Fruit fly (Drosophila melanogaster) whole organism, embryonic: Measurements from ENCODE around the gene CG42335.

Source experiments
- B-H2 ChIP-seq: fragments of 200-800 bp; sonication (Bioruptor generic); optimal IDR thresholded peaks from 2 replicates; lab custom pipeline; 2018; ENCODE audit warnings: missing biosample characterization, mild to moderate bottlenecking, missing genetic modification characterization
- CG10366 ChIP-seq: fragments of 200-800 bp; sonication (Bioruptor generic); IDR thresholded peaks from 2 replicates; pipeline ENCODE4 v1.3.6; 2022; ENCODE audit warnings: missing biosample characterization, missing genetic modification characterization
- CG11085 ChIP-seq: fragments of 200-800 bp; sonication (Bioruptor generic); IDR thresholded peaks from 2 replicates; pipeline ENCODE4 v1.3.6; 2022; ENCODE audit warnings: missing biosample characterization, missing genetic modification characterization
- CG11398 ChIP-seq: fragments of 200-800 bp; sonication (Bioruptor generic); optimal IDR thresholded peaks from 2 replicates; lab custom pipeline; 2016; ENCODE audit warnings: missing biosample characterization, missing genetic modification characterization
- CG11560 ChIP-seq: fragments of 200-800 bp; sonication (Bioruptor generic); IDR thresholded peaks from 3 replicates; pipeline ENCODE4 v1.3.6; 2022; ENCODE audit warnings: missing biosample characterization, missing genetic modification characterization
- CG14860 ChIP-seq: fragments of 200-800 bp; sonication (Bioruptor generic); IDR thresholded peaks from 3 replicates; pipeline ENCODE4 v1.3.6; 2022; ENCODE audit warnings: missing biosample characterization, missing genetic modification characterization; ENCODE audit not compliant: partially characterized antibody
- CG17612 ChIP-seq: fragments of 200-800 bp; sonication (Bioruptor generic); IDR thresholded peaks from 2 replicates; pipeline ENCODE4 v1.3.6; 2022; ENCODE audit warnings: missing biosample characterization, missing genetic modification characterization
- CG2116 ChIP-seq: fragments of 200-800 bp; sonication (Bioruptor generic); optimal IDR thresholded peaks from 3 replicates; lab custom pipeline; 2018; ENCODE audit warnings: missing biosample characterization, mild to moderate bottlenecking, missing genetic modification characterization
- CG33213 ChIP-seq: fragments of 200-800 bp; sonication (Bioruptor generic); optimal IDR thresholded peaks from 3 replicates; lab custom pipeline; 2016; ENCODE audit warnings: missing biosample characterization, missing genetic modification characterization
- CG34376 ChIP-seq: fragments of 200-800 bp; sonication (Bioruptor generic); optimal IDR thresholded peaks from 2 replicates; lab custom pipeline; 2018; ENCODE audit warnings: missing biosample characterization, mild to moderate bottlenecking, missing genetic modification characterization
- CG4404 ChIP-seq: fragments of 200-800 bp; sonication (Bioruptor generic); IDR thresholded peaks from 2 replicates; pipeline ENCODE4 v1.3.6; 2022; ENCODE audit warnings: missing biosample characterization, missing genetic modification characterization
- CG6175 ChIP-seq: fragments of 200-800 bp; sonication (Bioruptor generic); IDR thresholded peaks from 3 replicates; pipeline ENCODE4 v1.3.6; 2022; ENCODE audit warnings: missing biosample characterization, missing genetic modification characterization
- CG7786 ChIP-seq: fragments of 200-800 bp; sonication (Bioruptor generic); optimal IDR thresholded peaks from 2 replicates; lab custom pipeline; 2016; ENCODE audit warnings: missing biosample characterization, missing genetic modification characterization
- CG7987 ChIP-seq: fragments of 200-800 bp; sonication (Bioruptor generic); optimal IDR thresholded peaks from 2 replicates; lab custom pipeline; 2018; ENCODE audit warnings: missing biosample characterization, mild to moderate bottlenecking, missing genetic modification characterization, moderate library complexity
- Camta ChIP-seq: fragments of 200-800 bp; sonication (Bioruptor generic); optimal IDR thresholded peaks from 2 replicates; lab custom pipeline; 2016; ENCODE audit warnings: missing biosample characterization, missing genetic modification characterization
- GATAe ChIP-seq: fragments of 200-800 bp; sonication (Bioruptor generic); conservative IDR thresholded peaks from 2 replicates; pipeline ENCODE4 v1.3.6; 2022; ENCODE audit warnings: missing biosample characterization, missing genetic modification characterization
- HLH3B ChIP-seq: fragments of 200-800 bp; sonication (Bioruptor generic); IDR thresholded peaks from 2 replicates; pipeline ENCODE4 v1.3.6; 2022; ENCODE audit warnings: missing biosample characterization, missing genetic modification characterization
- Hey ChIP-seq: fragments of 200-800 bp; sonication (Bioruptor generic); optimal IDR thresholded peaks from 3 replicates; lab custom pipeline; 2018; ENCODE audit warnings: missing biosample characterization, mild to moderate bottlenecking, missing genetic modification characterization
- Kr ChIP-seq: fragments of 200-800 bp; sonication (Bioruptor generic); optimal IDR thresholded peaks from 2 replicates; lab custom pipeline; 2017; ENCODE audit warnings: missing biosample characterization, mild to moderate bottlenecking, missing genetic modification characterization
- MESR4 ChIP-seq: fragments of 200-800 bp; sonication (Bioruptor generic); optimal IDR thresholded peaks from 2 replicates; lab custom pipeline; 2018; ENCODE audit warnings: missing biosample characterization, mild to moderate bottlenecking, missing genetic modification characterization, moderate library complexity
- NK7.1 ChIP-seq: fragments of 200-800 bp; sonication (Bioruptor generic); optimal IDR thresholded peaks from 3 replicates; lab custom pipeline; 2016; ENCODE audit warnings: missing biosample characterization, missing genetic modification characterization
- Nf-YA ChIP-seq: fragments of 200-800 bp; sonication (Bioruptor generic); IDR thresholded peaks from 2 replicates; pipeline ENCODE4 v1.3.6; 2022; ENCODE audit warnings: missing biosample characterization, missing genetic modification characterization
- Pdp1 ChIP-seq, 2 experiments: fragments of 200-800 bp; sonication (Bioruptor generic); optimal IDR thresholded peaks; 3 replicates each; lab custom pipeline; 2016; ENCODE audit warnings: missing biosample characterization in 2 of 2, missing genetic modification characterization in 2 of 2, mild to moderate bottlenecking in 1 of 2, moderate library complexity in 1 of 2
- Ssrp ChIP-seq: fragments of 200-800 bp; sonication (Bioruptor generic); optimal IDR thresholded peaks from 2 replicates; lab custom pipeline; 2018; ENCODE audit warnings: missing biosample characterization, mild to moderate bottlenecking, missing genetic modification characterization, moderate library complexity
- bsh ChIP-seq, 2 experiments: fragments of 200-800 bp; sonication (Bioruptor generic); optimal IDR thresholded peaks; 2 replicates each; lab custom pipeline; 2017 to 2018; ENCODE audit warnings: mild to moderate bottlenecking in 2 of 2, missing biosample characterization in 2 of 2, missing genetic modification characterization in 2 of 2, moderate library complexity in 1 of 2
- btn ChIP-seq: fragments of 200-800 bp; sonication (Bioruptor generic); optimal IDR thresholded peaks from 2 replicates; lab custom pipeline; 2016; ENCODE audit warnings: missing biosample characterization, missing genetic modification characterization
- cwo ChIP-seq: fragments of 200-800 bp; sonication (Bioruptor generic); optimal IDR thresholded peaks from 3 replicates; lab custom pipeline; 2017; ENCODE audit warnings: missing biosample characterization, missing genetic modification characterization, mild to moderate bottlenecking, moderate library complexity, missing genetic modification reagents
- esg ChIP-seq: fragments of 200-800 bp; sonication (Bioruptor generic); conservative IDR thresholded peaks from 2 replicates; pipeline ENCODE4 v1.3.6; 2022; ENCODE audit warnings: missing biosample characterization, missing genetic modification characterization
- exex ChIP-seq: fragments of 200-800 bp; sonication (Bioruptor generic); optimal IDR thresholded peaks from 4 replicates; lab custom pipeline; 2018; ENCODE audit warnings: missing biosample characterization, mild to moderate bottlenecking, missing genetic modification characterization, moderate library complexity
- grn ChIP-seq: fragments of 200-800 bp; sonication (Bioruptor generic); optimal IDR thresholded peaks from 3 replicates; lab custom pipeline; 2017; ENCODE audit warnings: missing biosample characterization, missing genetic modification characterization
- lab ChIP-seq: fragments of 200-800 bp; sonication (Bioruptor generic); optimal IDR thresholded peaks from 3 replicates; lab custom pipeline; 2017; ENCODE audit warnings: missing biosample characterization, missing genetic modification characterization, mild to moderate bottlenecking, moderate library complexity, missing genetic modification reagents
- org-1 ChIP-seq: fragments of 200-800 bp; sonication (Bioruptor generic); optimal IDR thresholded peaks from 2 replicates; lab custom pipeline; 2017; ENCODE audit warnings: missing biosample characterization, missing genetic modification characterization
- sens-2 ChIP-seq: fragments of 200-800 bp; sonication (Bioruptor generic); IDR thresholded peaks from 2 replicates; pipeline ENCODE4 v1.3.6; 2022; ENCODE audit warnings: missing biosample characterization, missing genetic modification characterization
- sug ChIP-seq: fragments of 200-800 bp; optimal IDR thresholded peaks from 2 replicates; lab custom pipeline; 2019; ENCODE audit warnings: missing biosample characterization, mild to moderate bottlenecking, missing genetic modification characterization, moderate library complexity
- zen2 ChIP-seq: fragments of 200-800 bp; sonication (Bioruptor generic); IDR thresholded peaks from 3 replicates; pipeline ENCODE4 v1.3.6; 2022; ENCODE audit warnings: missing biosample characterization, missing genetic modification characterization; ENCODE audit not compliant: partially characterized antibody

CG42335 gene

dm6 chr3R:21753099-21753498 is 5.5 kb upstream of the CG42335 start (continued):
- TF ChIP-seq sug: peak; percentile 41
- TF ChIP-seq CG33213 (GFP tag; lab: Kevin White, UChicago): no peak
- no peak for TF ChIP-seq btn
- TF ChIP-seq CG4404: no peak
- no peak for TF ChIP-seq org-1

DNA sequence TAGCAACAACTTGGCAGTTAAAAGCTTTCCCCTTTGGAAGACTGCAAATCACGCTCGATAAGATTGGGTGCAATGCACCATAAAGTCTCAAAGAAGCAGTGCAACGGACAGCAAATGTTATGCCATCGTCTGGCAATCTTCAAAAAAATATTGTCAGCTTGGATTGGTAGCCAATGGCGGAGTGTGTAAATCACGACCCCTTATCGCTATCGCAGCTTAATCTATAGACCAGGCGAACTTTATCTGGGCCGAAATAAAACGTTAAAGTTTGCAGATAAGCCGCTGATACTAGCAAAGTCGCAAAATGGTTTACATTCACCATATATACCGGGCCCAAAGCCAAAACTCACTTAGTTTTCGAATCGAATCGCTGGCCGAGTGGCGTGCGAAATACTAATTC is 4.6 kb upstream of the CG42335 start, which contains the start of gene CG31198:
CG31198 (plus strand) TSS at position 351 of the 400 bp plus-strand sequence.
- TF ChIP-seq CG10366 (no peak), sens-2 (GFP tag; lab: Robert Waterston, UW) (peak; percentile 62; the same call in 1 of the 2 replicates), CG14860 (GFP tag; lab: Robert Waterston, UW) (no peak), grn (peak; percentile 66), GATAe (GFP tag; lab: Robert Waterston, UW) (peak; percentile 74), sug (peak; percentile 65), Hey (tag; lab: Kevin White, UChicago) (peak; percentile 86), Pdp1 (GFP tag; optimal IDR thresholded peaks at IDR 0.05; lab: Kevin White, UChicago) (peak in 1 of 2 experiments; percentile 72), CG34376 (GFP tag; lab: Kevin White, UChicago) (peak; percentile 36), exex (tag; lab: Kevin White, UChicago) (peak; percentile 42), HLH3B (GFP tag; lab: Robert Waterston, UW) (no peak), CG7987 (GFP tag; lab: Kevin White, UChicago) (no peak), MESR4 (GFP tag; lab: Kevin White, UChicago) (no peak), esg (GFP tag; lab: Robert Waterston, UW) (no peak)
- TF ChIP-seq, all 482 proteins: peak for 8

- TF ChIP-seq Camta (GFP tag; lab: Kevin White, UChicago) (no peak), CG11085 (GFP tag; lab: Robert Waterston, UW) (no peak), lab (GFP tag; lab: Kevin White, UChicago) (peak; percentile 2), cwo (GFP tag; lab: Kevin White, UChicago) (peak; percentile 66), sug (peak; percentile 34), B-H2 (peak; percentile 13), CG6175 (no peak), Kr (no peak)
Observed at dm6 chr3R:21757550-21757949, 1.0 kb upstream of the CG42335 start.

DNA sequence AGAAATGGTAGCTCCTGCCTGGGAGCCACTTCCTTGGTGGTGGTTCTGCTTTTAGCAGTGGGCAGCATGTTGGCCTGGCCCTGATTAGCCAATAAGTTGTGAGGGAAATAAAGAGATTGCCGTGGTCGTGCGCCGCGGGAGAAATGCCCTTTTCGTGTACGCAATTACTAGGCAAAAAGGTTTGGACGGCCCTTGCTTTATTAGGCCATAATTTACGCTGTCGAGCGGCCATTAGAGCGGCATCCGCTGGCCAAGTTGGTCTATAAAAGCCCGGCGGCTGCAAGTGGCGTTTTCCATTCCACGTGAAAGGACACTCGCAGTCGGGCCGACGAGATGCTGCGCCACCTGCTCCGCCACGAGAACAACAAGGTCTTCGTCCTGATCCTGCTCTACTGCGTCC is 10.7 kb downstream of the CG42335 start, which contains the start of gene Burs:
Burs (plus strand) TSS at position 301 of the 400 bp plus-strand sequence.
- TF ChIP-seq NK7.1 (GFP tag; lab: Kevin White, UChicago) (no peak), Nf-YA (no peak), CG2116 (no peak), CG11560 (no peak), CG11398 (GFP tag; lab: Kevin White, UChicago) (no peak), Ssrp (tag; lab: Kevin White, UChicago) (no peak), CG7786 (no peak), bsh (GFP tag; optimal IDR thresholded peaks at IDR 0.05; lab: Kevin White, UChicago) (no peak), B-H2 (no peak), CG17612 (GFP tag; lab: Robert Waterston, UW) (no peak), zen2 (GFP tag; lab: Robert Waterston, UW) (no peak)
- TF ChIP-seq, all 482 proteins: peak for 0
